Fruit fly (Drosophila melanogaster): ENCODE measurements around the gene CG34163.

CG34163 gene

dm6 chr2L:11949917-11950316 is 38.2 kb upstream of the CG34163 start (continued):
- TF ChIP-seq CG6792 (GFP tag; optimal IDR thresholded peaks at IDR 0.05) (peak; percentile 47), Met (GFP tag; optimal IDR thresholded peaks at IDR 0.05) (peak; percentile 53), ss (GFP tag; optimal IDR thresholded peaks at IDR 0.05) (peak in 1 of 2 experiments; percentile 23), CG11902 (GFP tag; optimal IDR thresholded peaks at IDR 0.05) (no peak), CG11762 (GFP tag; optimal IDR thresholded peaks at IDR 0.05; ENCODE audit: insufficient read depth) (peak; percentile 52), CG9139 (GFP tag; optimal IDR thresholded peaks at IDR 0.05) (peak; percentile 9), CG10631 (GFP tag; optimal IDR thresholded peaks at IDR 0.05) (peak; percentile 80), CG8632 (GFP tag; optimal IDR thresholded peaks at IDR 0.05) (peak; percentile 33), CG34406 (GFP tag; optimal IDR thresholded peaks at IDR 0.05) (peak; percentile 50), CG32006 (GFP tag; optimal IDR thresholded peaks at IDR 0.05) (peak; percentile 94), Eip78C (GFP tag) (peak; percentile 79), CG1621 (tag; optimal IDR thresholded peaks at IDR 0.05) (peak; percentile 64), dsx (GFP tag; optimal IDR thresholded peaks at IDR 0.05; ENCODE audit: poor library complexity, severe bottlenecking) (peak; percentile 7), Lpt (GFP tag; optimal IDR thresholded peaks at IDR 0.05) (peak; percentile 84), Eip75B (GFP tag; optimal IDR thresholded peaks at IDR 0.05) (peak; percentile 59), CG3032 (tag; optimal IDR thresholded peaks at IDR 0.05) (peak; percentile 49), OdsH (GFP tag; optimal IDR thresholded peaks at IDR 0.05) (peak; percentile 86), Sox102F (GFP tag; optimal IDR thresholded peaks at IDR 0.05) (no peak), CG6854 (GFP tag; optimal IDR thresholded peaks at IDR 0.05) (no peak), Hr38 (GFP tag; optimal IDR thresholded peaks at IDR 0.05) (peak; percentile 66), salr (GFP tag; optimal IDR thresholded peaks at IDR 0.05) (peak; percentile 39 to 78), lz (GFP tag; optimal IDR thresholded peaks at IDR 0.05) (peak; percentile 35), Gug (GFP tag; IDR thresholded peaks at IDR 0.05) (peak; percentile 89), acj6 (GFP tag; optimal IDR thresholded peaks at IDR 0.05) (peak; percentile 73), eg (GFP tag; IDR thresholded peaks at IDR 0.05) (peak; percentile 96), Sox15 (GFP tag; optimal IDR thresholded peaks at IDR 0.05) (peak; percentile 3), Ets21C (GFP tag; optimal IDR thresholded peaks at IDR 0.05) (no peak), CG4318 (GFP tag; optimal IDR thresholded peaks at IDR 0.05) (peak; percentile 90), CG6276 (GFP tag; optimal IDR thresholded peaks at IDR 0.05) (peak; percentile 80), Blimp-1 (GFP tag; optimal IDR thresholded peaks at IDR 0.05) (no peak), pdm3 (GFP tag; optimal IDR thresholded peaks at IDR 0.05) (peak; percentile 82)

- TF ChIP-seq CG6276 (GFP tag; optimal IDR thresholded peaks at IDR 0.05), result no peak
- no peak for TF ChIP-seq esn (GFP tag; optimal IDR thresholded peaks at IDR 0.05)
- no peak for TF ChIP-seq Eip75B (GFP tag; optimal IDR thresholded peaks at IDR 0.05)
- no peak for TF ChIP-seq Eip78C (GFP tag)
- no peak for TF ChIP-seq CG3032 (tag; optimal IDR thresholded peaks at IDR 0.05)
- TF ChIP-seq Gug (GFP tag; IDR thresholded peaks at IDR 0.05), result no peak
- no peak for TF ChIP-seq Lpt (GFP tag; optimal IDR thresholded peaks at IDR 0.05)
- no peak for TF ChIP-seq CG11762 (GFP tag; optimal IDR thresholded peaks at IDR 0.05; ENCODE audit: insufficient read depth)
- TF ChIP-seq Met (GFP tag; optimal IDR thresholded peaks at IDR 0.05), result no peak
- no peak for TF ChIP-seq CG8319 (GFP tag; optimal IDR thresholded peaks at IDR 0.05)
- TF ChIP-seq Sox102F (GFP tag; optimal IDR thresholded peaks at IDR 0.05), result no peak
- TF ChIP-seq Sox14 (GFP tag; optimal IDR thresholded peaks at IDR 0.05), result no peak
- no peak for TF ChIP-seq CG16779 (tag; optimal IDR thresholded peaks at IDR 0.05)
- no peak for TF ChIP-seq fd85E (GFP tag; optimal IDR thresholded peaks at IDR 0.05)
- TF ChIP-seq CG15336 (GFP tag; IDR thresholded peaks at IDR 0.05), result no peak
Measured at dm6 chr2L:11955839-11956238, 32.2 kb upstream of the CG34163 start.

dm6 chr2L:11958729-11959128 is 29.3 kb upstream of the CG34163 start:
- TF ChIP-seq CG7368 (GFP tag; optimal IDR thresholded peaks at IDR 0.05) (no peak), esn (GFP tag; optimal IDR thresholded peaks at IDR 0.05) (no peak), CG11902 (GFP tag; optimal IDR thresholded peaks at IDR 0.05) (no peak), ss (GFP tag; optimal IDR thresholded peaks at IDR 0.05) (no peak), acj6 (GFP tag; optimal IDR thresholded peaks at IDR 0.05) (no peak), CG10669 (GFP tag; optimal IDR thresholded peaks at IDR 0.05) (no peak), Ets96B (tag; optimal IDR thresholded peaks at IDR 0.05) (peak; percentile 11), CG31627 (GFP tag; optimal IDR thresholded peaks at IDR 0.05) (no peak), CG3919 (GFP tag; optimal IDR thresholded peaks at IDR 0.05) (no peak), eg (GFP tag; IDR thresholded peaks at IDR 0.05) (no peak), salr (GFP tag; optimal IDR thresholded peaks at IDR 0.05) (no peak), CG11762 (GFP tag; optimal IDR thresholded peaks at IDR 0.05; ENCODE audit: insufficient read depth) (no peak), pdm3 (GFP tag; optimal IDR thresholded peaks at IDR 0.05) (no peak), CG1621 (tag; optimal IDR thresholded peaks at IDR 0.05) (no peak), CG4318 (GFP tag; optimal IDR thresholded peaks at IDR 0.05) (no peak), dac (GFP tag; optimal IDR thresholded peaks at IDR 0.05) (no peak), Sox15 (GFP tag; optimal IDR thresholded peaks at IDR 0.05) (no peak), Lpt (GFP tag; optimal IDR thresholded peaks at IDR 0.05) (no peak), CG11294 (GFP tag; IDR thresholded peaks at IDR 0.05) (no peak), CG8119 (GFP tag; IDR thresholded peaks at IDR 0.05) (no peak), CG6163 (GFP tag; IDR thresholded peaks at IDR 0.05) (no peak), Eip75B (GFP tag; optimal IDR thresholded peaks at IDR 0.05) (no peak), Hr38 (GFP tag; optimal IDR thresholded peaks at IDR 0.05) (no peak), Hr39 (GFP tag; optimal IDR thresholded peaks at IDR 0.05) (no peak)

Data from whole organism, prepupa.